Fruit fly (Drosophila melanogaster) whole organism, embryonic: Measurements from ENCODE around the gene CG3513.

Experiments used
- CG1024 ChIP-seq: fragments of 200-800 bp; sonication (Bioruptor generic); IDR thresholded peaks from 2 replicates; pipeline ENCODE4 v1.3.6; 2022; ENCODE audit warnings: missing biosample characterization, missing genetic modification characterization
- CG17568 ChIP-seq: fragments of 200-800 bp; sonication (Bioruptor generic); optimal IDR thresholded peaks from 2 replicates; lab custom pipeline; 2018; ENCODE audit warnings: missing biosample characterization, mild to moderate bottlenecking, missing genetic modification characterization, moderate library complexity
- CG2678 ChIP-seq: fragments of 200-800 bp; sonication (Bioruptor generic); optimal IDR thresholded peaks from 3 replicates; lab custom pipeline; 2019; ENCODE audit warnings: missing biosample characterization, mild to moderate bottlenecking, missing genetic modification characterization, moderate library complexity
- pfk ChIP-seq: fragments of 200-800 bp; sonication (Bioruptor generic); optimal IDR thresholded peaks from 2 replicates; lab custom pipeline; 2018; ENCODE audit warnings: missing biosample characterization, mild to moderate bottlenecking, missing genetic modification characterization, moderate library complexity

dm6 chr2L:3698992-3699514 lies 6.1 kb upstream of the CG3513 start, which contains the start of the genes CG10031 and CG42464:
- TF ChIP-seq CG1024 (GFP tag; lab: Robert Waterston, UW) = no peak
- no peak for TF ChIP-seq pfk
- TF ChIP-seq CG2678 (tag; lab: Kevin White, UChicago) = no peak
- no peak for TF ChIP-seq CG17568
